Worm (Caenorhabditis elegans): Measurements from ENCODE around the gene ttr-12.
A peak's percentile ranks its signal among the peaks of the same experiment; 100 is the strongest.

The ttr-12 gene

DNA sequence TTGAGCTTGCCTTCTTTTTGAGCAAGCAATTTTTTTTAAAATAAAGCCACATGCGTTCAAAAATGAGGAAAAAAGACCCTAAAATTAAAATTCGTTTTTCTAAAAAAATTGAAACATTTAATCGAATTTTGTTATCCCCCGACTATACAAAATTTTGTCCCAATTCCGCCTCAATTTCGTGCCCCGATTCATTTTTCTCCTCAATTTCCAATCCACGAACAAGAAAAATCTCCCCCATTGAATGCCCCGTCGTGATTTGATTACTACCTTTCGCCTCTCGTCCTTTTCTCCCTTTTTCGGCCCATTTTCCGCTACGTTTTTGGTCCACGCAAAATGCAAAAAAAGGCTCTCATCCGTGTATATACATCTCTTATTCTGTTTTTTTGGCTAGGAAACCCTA lies 43.3 kb upstream of the ttr-12 start:
- TF ChIP-seq fkh-10 (GFP tag; optimal IDR thresholded peaks at IDR 0.05) (peak; percentile 32), skn-1 (tag; optimal IDR thresholded peaks at IDR 0.05) (no peak)

ce11 chrV:20648868-20649267 lies 40.3 kb upstream of the ttr-12 start:
- TF ChIP-seq ceh-88 (GFP tag; IDR thresholded peaks at IDR 0.05) (no peak), nhr-47 (tag; optimal IDR thresholded peaks at IDR 0.05) (no peak), unc-86 (tag; optimal IDR thresholded peaks at IDR 0.05) (no peak), lsy-2 (tag; optimal IDR thresholded peaks at IDR 0.05) (no peak), elt-3 (tag; optimal IDR thresholded peaks at IDR 0.05) (peak in 1 of 6 experiments; percentile 30), nhr-90 (tag; optimal IDR thresholded peaks at IDR 0.05; ENCODE audit: poor library complexity) (no peak), dsc-1 (tag; optimal IDR thresholded peaks at IDR 0.05) (no peak), blmp-1 (tag; optimal IDR thresholded peaks at IDR 0.05) (peak; percentile 23), lin-14 (GFP tag; optimal IDR thresholded peaks at IDR 0.05) (peak; percentile 31), rnt-1 (tag; optimal IDR thresholded peaks at IDR 0.05) (no peak), F16B12.6 (tag; optimal IDR thresholded peaks at IDR 0.05) (no peak), elt-2 (tag; optimal IDR thresholded peaks at IDR 0.05) (no peak), zip-4 (GFP tag; optimal IDR thresholded peaks at IDR 0.05) (no peak)

- no peak for TF ChIP-seq snpc-4 (tag; optimal IDR thresholded peaks at IDR 0.05)
- 0 out of 2 replicates have a peak, but pooled peaks have one; percentile 10 for TF ChIP-seq mab-9 (GFP tag; IDR thresholded peaks at IDR 0.05)
These were observed 36.9 kb upstream of the ttr-12 start for ce11 chrV:20645479-20645878.

DNA sequence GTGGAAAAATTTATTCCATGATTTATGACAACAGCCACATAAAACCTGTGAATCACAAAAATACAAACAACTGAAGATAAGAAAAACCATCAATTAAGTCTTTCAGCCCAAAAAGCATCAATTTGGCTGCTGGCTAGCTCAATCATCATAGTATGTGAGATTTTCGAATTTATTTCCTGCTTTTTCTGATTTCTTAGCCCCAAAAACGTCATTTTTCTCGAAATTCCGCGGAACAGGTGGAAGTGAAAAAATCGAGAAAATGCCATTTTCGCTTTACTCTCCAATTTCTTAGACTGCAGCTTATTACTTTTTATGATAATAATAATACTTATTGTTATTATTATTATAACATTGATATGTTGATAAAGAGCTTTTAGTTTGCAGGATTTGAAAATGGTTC lies 33.3 kb upstream of the ttr-12 start, which contains the start of gene srxa-15:
Gene srxa-15 (plus strand): TSS at position 301 of the 400 bp plus-strand sequence.
- TF ChIP-seq efl-3 (GFP tag; optimal IDR thresholded peaks at IDR 0.05) (no peak), hlh-4 (tag; optimal IDR thresholded peaks at IDR 0.05) (peak; percentile 60), fkh-8 (tag; optimal IDR thresholded peaks at IDR 0.05) (peak; percentile 7), zip-4 (GFP tag; optimal IDR thresholded peaks at IDR 0.05) (no peak), ets-5 (GFP tag; IDR thresholded peaks at IDR 0.05) (no peak)

DNA sequence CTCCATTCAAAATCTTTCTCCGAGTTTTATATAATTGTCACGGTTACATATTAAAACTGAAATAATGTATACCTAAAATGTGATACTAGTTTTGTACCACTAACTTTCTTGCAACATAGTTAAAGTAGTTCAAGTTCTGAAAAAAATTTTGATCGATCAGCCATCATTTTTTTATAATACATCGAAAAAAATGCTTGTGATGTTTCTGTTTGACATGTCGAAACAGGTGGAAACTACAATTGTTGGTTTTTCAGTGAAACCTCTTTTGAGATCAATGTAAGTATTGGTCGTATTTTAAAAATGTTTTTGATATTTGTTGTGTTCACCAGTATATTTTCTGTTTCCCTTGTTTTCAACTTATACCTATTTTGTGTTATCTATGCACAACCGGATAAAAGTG lies 30.7 kb upstream of the ttr-12 start, which contains the start of gene srxa-14:
Gene srxa-14 (plus strand): TSS at position 301 of the 400 bp plus-strand sequence.
- TF ChIP-seq lir-3 (tag; optimal IDR thresholded peaks at IDR 0.05; ENCODE audit: poor library complexity): no peak
- TF ChIP-seq ceh-90 (tag; optimal IDR thresholded peaks at IDR 0.05): no peak
- TF ChIP-seq ets-5 (GFP tag; IDR thresholded peaks at IDR 0.05): no peak

- TF ChIP-seq efl-1 (optimal IDR thresholded peaks at IDR 0.05) (no peak), efl-1 (GFP tag; optimal IDR thresholded peaks at IDR 0.05 in 1 of 2) (peak in 1 of 2 experiments; percentile 1), ceh-88 (GFP tag; IDR thresholded peaks at IDR 0.05) (no peak)
These were observed 29.8 kb upstream of the ttr-12 start, which contains the start of gene Y44A6B.3 for ce11 chrV:20638344-20638743. Gene Y44A6B.3, minus strand, starts transcription at chrV:20638444.

ce11 chrV:20636855-20637254 lies 28.3 kb upstream of the ttr-12 start, which contains the start of gene ttr-13:
Gene ttr-13, minus strand, starts transcription at chrV:20636955.
- TF ChIP-seq lsy-2 (tag; optimal IDR thresholded peaks at IDR 0.05): no peak
- TF ChIP-seq vab-15 (tag; optimal IDR thresholded peaks at IDR 0.05): no peak
- no peak for TF ChIP-seq pag-3 (tag; optimal IDR thresholded peaks at IDR 0.05; ENCODE audit: borderline replicate concordance, insufficient read depth)
- TF ChIP-seq pqm-1 (tag; optimal IDR thresholded peaks at IDR 0.05): no peak
- no peak for TF ChIP-seq aha-1 (tag; optimal IDR thresholded peaks at IDR 0.05)
- no peak for TF ChIP-seq nhr-47 (tag; optimal IDR thresholded peaks at IDR 0.05)
- no peak for TF ChIP-seq xbp-1 (tag; optimal IDR thresholded peaks at IDR 0.05)
- TF ChIP-seq mdl-1 (tag; optimal IDR thresholded peaks at IDR 0.05): no peak
- no peak for TF ChIP-seq unc-86 (tag; optimal IDR thresholded peaks at IDR 0.05)
- no peak for TF ChIP-seq fkh-10 (GFP tag; optimal IDR thresholded peaks at IDR 0.05)
- TF ChIP-seq F16B12.6 (tag; optimal IDR thresholded peaks at IDR 0.05): no peak
- no peak for TF ChIP-seq efl-1 (optimal IDR thresholded peaks at IDR 0.05)
- TF ChIP-seq efl-1 (GFP tag; optimal IDR thresholded peaks at IDR 0.05 in 1 of 2): no peak
